ENCODE assay signal across 2 fruit fly cellular contexts in the genomic region with DNA sequence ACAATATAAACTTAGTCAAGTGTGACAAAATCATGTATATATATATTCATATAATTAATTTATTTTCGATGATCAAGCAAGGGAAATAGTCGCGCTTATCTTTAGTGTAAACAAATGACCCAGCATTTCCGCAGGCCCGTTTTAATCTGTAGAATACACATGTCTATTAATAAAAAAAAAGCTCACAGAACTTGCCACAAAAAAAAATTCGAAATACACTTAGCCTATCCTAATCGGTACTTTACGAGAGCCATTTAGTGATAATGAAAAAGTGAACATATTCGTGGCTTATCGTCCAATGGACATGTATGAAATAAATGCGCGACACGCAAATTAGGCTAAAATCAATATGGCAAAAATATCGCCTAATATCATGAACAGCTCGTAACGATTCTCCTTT.
TF ChIP-seq lines count a peak whose summit lies in the region.

No protein-coding gene starts in this region.

- TF ChIP-seq CTCF in whole organism, embryonic (GFP tag; optimal IDR thresholded peaks at IDR 0.05; lab: Kevin White, UChicago) = no peak

TF ChIP-seq in whole organism, adult, 20 proteins besides CTCF, POLR2A, EP300 and RAD21:
- TF ChIP-seq CG33017 (tag; optimal IDR thresholded peaks at IDR 0.05; lab: Kevin White, UChicago) = no peak
- TF ChIP-seq cic (GFP tag; optimal IDR thresholded peaks at IDR 0.05; lab: Kevin White, UChicago) = peak; percentile 41

TF ChIP-seq in whole organism, embryonic, 481 proteins besides CTCF, POLR2A, EP300 and RAD21:
- TF ChIP-seq tin (GFP tag; optimal IDR thresholded peaks at IDR 0.05; lab: Kevin White, UChicago) (no peak), zen (tag; optimal IDR thresholded peaks at IDR 0.05; lab: Kevin White, UChicago) (no peak), exex (tag; optimal IDR thresholded peaks at IDR 0.05; lab: Kevin White, UChicago) (peak; percentile 95), sug (tag; optimal IDR thresholded peaks at IDR 0.05; lab: Kevin White, UChicago) (peak; percentile 3), CG13296 (GFP tag; optimal IDR thresholded peaks at IDR 0.05; lab: Kevin White, UChicago) (no peak), zen2 (GFP tag; IDR thresholded peaks at IDR 0.05; lab: Robert Waterston, UW; ENCODE audit: partially characterized antibody) (no peak), so (GFP tag; IDR thresholded peaks at IDR 0.05; lab: Robert Waterston, UW) (no peak), sqz (GFP tag; optimal IDR thresholded peaks at IDR 0.05; lab: Kevin White, UChicago) (peak; percentile 5), CG34376 (GFP tag; optimal IDR thresholded peaks at IDR 0.05; lab: Kevin White, UChicago) (peak; percentile 51), chinmo (GFP tag; IDR thresholded peaks at IDR 0.05; lab: Robert Waterston, UW; ENCODE audit: partially characterized antibody) (0 out of 4 replicates have a peak, but pooled peaks have one; percentile 55)
